Worm (Caenorhabditis elegans) whole organism, young adult: ENCODE results near the gene EGAP9.3.
A peak's percentile ranks its signal among the peaks of the same experiment; 100 is the strongest.

Experiments
- Y56A3A.18 ChIP-seq: fragments of 200-800 bp; sonication (Bioruptor generic); IDR thresholded peaks from 2 replicates; pipeline ENCODE4 v1.3.6; 2022; ENCODE audit warnings: missing genetic modification reagents, missing genetic modification characterization, missing compliant biosample characterization
- ama-1 ChIP-seq, 3 experiments: fragments of 150-350 bp in 1 of 3; sonication (generic microtip) in 2 of 3; optimal IDR thresholded peaks; 2 replicates each; lab custom pipeline; 2014 to 2018; ENCODE audit warnings: missing biosample characterization in 2 of 3, missing genetic modification characterization in 2 of 3, missing genetic modification reagents in 2 of 3
- aptf-3 ChIP-seq: fragments of 200-800 bp; sonication (Bioruptor generic); IDR thresholded peaks from 2 replicates; pipeline ENCODE4 v1.3.6; 2022; ENCODE audit warnings: missing genetic modification characterization, missing compliant biosample characterization
- atf-7 ChIP-seq: sonication (generic microtip); optimal IDR thresholded peaks from 2 replicates; lab custom pipeline; 2017; ENCODE audit warnings: mild to moderate bottlenecking, missing genetic modification characterization, missing compliant biosample characterization
- ccch-3 ChIP-seq: fragments of 200-800 bp; sonication (Bioruptor generic); optimal IDR thresholded peaks from 2 replicates; lab custom pipeline; 2018; ENCODE audit warnings: mild to moderate bottlenecking, missing genetic modification characterization, missing compliant biosample characterization
- ceh-79 ChIP-seq: sonication (generic microtip); optimal IDR thresholded peaks from 2 replicates; lab custom pipeline; 2017; ENCODE audit warnings: mild to moderate bottlenecking, missing genetic modification characterization, missing compliant biosample characterization
- dox-1 ChIP-seq: fragments of 200-800 bp; sonication (Bioruptor generic); IDR thresholded peaks from 2 replicates; pipeline ENCODE4 v1.3.6; 2022; ENCODE audit warnings: missing genetic modification reagents, missing genetic modification characterization, missing compliant biosample characterization
- let-607 ChIP-seq, 2 experiments: fragments of 200-800 bp in 1 of 2; sonication (Bioruptor generic) in 1 of 2; sonication (generic microtip) in 1 of 2; optimal IDR thresholded peaks; 2 replicates each; lab custom pipeline; 2016 to 2018; ENCODE audit warnings: mild to moderate bottlenecking in 2 of 2, missing compliant biosample characterization in 2 of 2, missing genetic modification characterization in 2 of 2, moderate library complexity in 2 of 2, missing genotype in 1 of 2
- lin-35 ChIP-seq, 3 experiments: fragments of 150-350 bp in 2 of 3; sonication (generic microtip) in 1 of 3; optimal IDR thresholded peaks; 2 replicates each; lab custom pipeline; 2014 to 2018; ENCODE audit warnings: missing biosample characterization in 3 of 3, missing genetic modification characterization in 3 of 3, missing genetic modification reagents in 3 of 3
- lir-1 ChIP-seq: fragments of 200-800 bp; sonication (Bioruptor generic); conservative IDR thresholded peaks from 2 replicates; pipeline ENCODE4 v1.3.6; 2022; ENCODE audit warnings: missing genetic modification reagents, missing genetic modification characterization, missing compliant biosample characterization
- nhr-90 ChIP-seq: sonication (generic microtip); optimal IDR thresholded peaks from 2 replicates; lab custom pipeline; 2016; ENCODE audit warnings: missing genotype, mild to moderate bottlenecking, missing genetic modification characterization, missing compliant biosample characterization
- pbrm-1 ChIP-seq: fragments of 200-800 bp; sonication (Bioruptor generic); IDR thresholded peaks from 2 replicates; pipeline ENCODE4 v1.3.6; 2022; ENCODE audit warnings: missing genetic modification reagents, missing genetic modification characterization, missing compliant biosample characterization
- snpc-4 ChIP-seq, 5 experiments: fragments of 150-350 bp in 1 of 5; sonication (generic microtip) in 4 of 5; optimal IDR thresholded peaks; 2 replicates each; lab custom pipeline; 2014 to 2018; ENCODE audit warnings: missing genetic modification characterization in 5 of 5, missing biosample characterization in 3 of 5, antibody characterized with exemption in 2 of 5, mild to moderate bottlenecking in 2 of 5, missing compliant biosample characterization in 2 of 5, missing genotype in 2 of 5, moderate library complexity in 2 of 5, missing genetic modification reagents in 1 of 5

ce11 chrV:6541875-6542274 is 38.0 kb downstream of the EGAP9.3 start:
- no peak for TF ChIP-seq let-607 (tag; optimal IDR thresholded peaks at IDR 0.05; lab: Kevin White, UChicago)
- no peak for TF ChIP-seq aptf-3 (GFP tag; lab: Robert Waterston, UW)
- no peak for TF ChIP-seq ccch-3 (GFP tag; lab: Kevin White, UChicago)
- TF ChIP-seq lir-1 (GFP tag; lab: Robert Waterston, UW), result no peak
- TF ChIP-seq atf-7 (tag; lab: Kevin White, UChicago), result peak; percentile 0
- TF ChIP-seq ama-1 (optimal IDR thresholded peaks at IDR 0.05; lab: Kevin White, UChicago), result no peak
- no peak for TF ChIP-seq ama-1 (GFP tag; optimal IDR thresholded peaks at IDR 0.05; lab: Kevin White, UChicago)
- TF ChIP-seq lin-35 (GFP tag; optimal IDR thresholded peaks at IDR 0.05; lab: Kevin White, UChicago), result no peak
- TF ChIP-seq ceh-79 (tag; lab: Kevin White, UChicago), result no peak
- no peak for TF ChIP-seq Y56A3A.18 (GFP tag; lab: Robert Waterston, UW)
- no peak for TF ChIP-seq snpc-4 (GFP tag; optimal IDR thresholded peaks at IDR 0.05; lab: Kevin White, UChicago)
- TF ChIP-seq snpc-4 (tag; optimal IDR thresholded peaks at IDR 0.05; lab: Kevin White, UChicago), result no peak
- no peak for TF ChIP-seq pbrm-1
- no peak for TF ChIP-seq nhr-90 (tag; lab: Kevin White, UChicago)
- TF ChIP-seq dox-1 (GFP tag; lab: Robert Waterston, UW), result no peak
